Fruit fly (Drosophila melanogaster): Measurements from ENCODE around the gene RluA-2.
A peak's percentile ranks its signal among the peaks of the same experiment; 100 is the strongest.

RluA-2 gene

DNA sequence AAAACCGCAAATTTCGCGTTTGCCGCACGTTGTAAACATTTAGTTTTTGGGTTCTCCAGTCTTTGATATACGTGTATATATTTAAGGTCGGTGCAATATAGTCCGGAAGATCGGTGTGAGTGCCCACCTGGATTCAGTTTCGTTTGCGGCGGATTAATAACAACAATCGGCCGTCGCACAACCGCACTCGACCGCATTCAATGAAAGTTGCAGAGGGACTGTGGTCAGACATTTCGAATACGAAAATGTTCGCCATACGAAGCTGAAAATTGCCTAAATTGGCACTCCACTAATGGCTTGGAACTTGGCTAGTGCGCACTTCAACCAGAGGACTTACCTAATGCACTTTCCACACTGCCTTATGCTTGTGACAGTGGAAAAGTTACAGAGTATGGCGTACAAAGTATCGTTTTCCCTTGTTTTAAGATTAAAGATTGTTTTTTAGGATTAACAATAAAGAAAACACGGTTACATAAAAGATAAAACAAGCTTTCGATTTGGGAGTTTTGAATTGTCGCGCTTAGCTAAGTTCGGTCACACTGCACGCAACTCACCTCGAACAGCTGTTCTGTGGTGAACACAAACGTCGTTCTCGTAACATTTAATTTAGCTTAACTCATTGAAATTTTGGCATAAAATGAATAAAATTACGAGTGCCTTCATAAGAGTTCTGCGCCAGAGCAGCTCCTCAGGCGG, 29.8 kb downstream of the RluA-2 start, which contains the start of the genes Myo31DF and CG6094 (continued):
- TF ChIP-seq gsb-n (tag; optimal IDR thresholded peaks at IDR 0.05) (no peak), tio (GFP tag; optimal IDR thresholded peaks at IDR 0.05) (no peak), oc (tag; optimal IDR thresholded peaks at IDR 0.05) (peak; percentile 0), chinmo (GFP tag; IDR thresholded peaks at IDR 0.05; ENCODE audit: partially characterized antibody) (peak; percentile 80), CG4424 (GFP tag; optimal IDR thresholded peaks at IDR 0.05) (peak; percentile 25), CG7928 (GFP tag; optimal IDR thresholded peaks at IDR 0.05) (peak; percentile 35), slou (GFP tag; optimal IDR thresholded peaks at IDR 0.05) (no peak), otp (GFP tag; IDR thresholded peaks at IDR 0.05) (no peak), pan (optimal IDR thresholded peaks at IDR 0.05) (no peak), pan (GFP tag; optimal IDR thresholded peaks at IDR 0.05 in 1 of 2, IDR thresholded peaks at IDR 0.05 in 1 of 2) (peak in 1 of 2 experiments; percentile 17), CG30431 (GFP tag; optimal IDR thresholded peaks at IDR 0.05) (no peak), Dp (GFP tag; optimal IDR thresholded peaks at IDR 0.05) (peak; percentile 94), Oli (tag; optimal IDR thresholded peaks at IDR 0.05) (no peak), CG11093 (GFP tag; IDR thresholded peaks at IDR 0.05) (no peak), Eip74EF (GFP tag; optimal IDR thresholded peaks at IDR 0.05) (peak; percentile 9 to 77), CG10431 (GFP tag; optimal IDR thresholded peaks at IDR 0.05) (peak; percentile 38), ham (GFP tag; IDR thresholded peaks at IDR 0.05) (no peak), az2 (GFP tag; optimal IDR thresholded peaks at IDR 0.05) (no peak), tin (GFP tag; optimal IDR thresholded peaks at IDR 0.05) (no peak), en (GFP tag; optimal IDR thresholded peaks at IDR 0.05) (no peak), CG14014 (GFP tag; IDR thresholded peaks at IDR 0.05) (0 out of 2 replicates have a peak, but pooled peaks have one; percentile 26), crc (GFP tag; optimal IDR thresholded peaks at IDR 0.05) (no peak), CG5953 (GFP tag; IDR thresholded peaks at IDR 0.05) (peak; percentile 41; the same call in 1 of the 2 replicates), nerfin-2 (GFP tag; IDR thresholded peaks at IDR 0.05; ENCODE audit: partially characterized antibody) (0 out of 2 replicates have a peak, but pooled peaks have one; percentile 12), CG10267 (tag; optimal IDR thresholded peaks at IDR 0.05) (peak; percentile 59), E2f2 (GFP tag; IDR thresholded peaks at IDR 0.05) (peak; percentile 97), ab (GFP tag; optimal IDR thresholded peaks at IDR 0.05) (no peak), dpn (GFP tag; optimal IDR thresholded peaks at IDR 0.05) (peak; percentile 16 to 39), sd (tag; optimal IDR thresholded peaks at IDR 0.05) (peak; percentile 65), bbx (GFP tag; IDR thresholded peaks at IDR 0.05; ENCODE audit: partially characterized antibody) (peak; percentile 65), ssp (GFP tag; IDR thresholded peaks at IDR 0.05) (peak; percentile 99), gfzf (GFP tag; optimal IDR thresholded peaks at IDR 0.05) (peak; percentile 97), slbo (GFP tag; IDR thresholded peaks at IDR 0.05) (peak; percentile 65), dan (GFP tag; IDR thresholded peaks at IDR 0.05) (no peak), tx (GFP tag; optimal IDR thresholded peaks at IDR 0.05) (peak; percentile 34), CG7372 (GFP tag; IDR thresholded peaks at IDR 0.05) (no peak), CG13424 (tag; optimal IDR thresholded peaks at IDR 0.05) (peak; percentile 30), gsb (GFP tag; IDR thresholded peaks at IDR 0.05) (no peak), CG8359 (GFP tag; optimal IDR thresholded peaks at IDR 0.05; ENCODE audit: borderline replicate concordance) (no peak), mam (GFP tag; optimal IDR thresholded peaks at IDR 0.05) (peak; percentile 24), CG4617 (GFP tag; optimal IDR thresholded peaks at IDR 0.05; ENCODE audit: borderline replicate concordance) (peak; percentile 7), CG12942 (GFP tag; optimal IDR thresholded peaks at IDR 0.05) (peak; percentile 6), CG7839 (tag; optimal IDR thresholded peaks at IDR 0.05) (peak; percentile 8), CG2875 (GFP tag; optimal IDR thresholded peaks at IDR 0.05) (no peak), CG3281 (GFP tag; optimal IDR thresholded peaks at IDR 0.05) (peak; percentile 9), croc (GFP tag; conservative IDR thresholded peaks at IDR 0.05) (0 out of 3 replicates have a peak, but pooled peaks have one; percentile 13), pzg (GFP tag; optimal IDR thresholded peaks at IDR 0.05) (peak; percentile 98), chm (GFP tag; IDR thresholded peaks at IDR 0.05) (peak; percentile 78), CG34422 (GFP tag; IDR thresholded peaks at IDR 0.05) (peak; percentile 81; the same call in 1 of the 3 replicates)
